Fruit fly (Drosophila melanogaster) S2 (cell line): ENCODE results near the gene Ire1.

Source experiments
- CG8478 ChIP-seq: fragments of >200 bp; optimal IDR thresholded peaks from 2 replicates; lab custom pipeline; 2018
- CTCF ChIP-seq, 2 experiments: fragments of >200 bp; optimal IDR thresholded peaks; 2 replicates each; lab custom pipeline; 2018

- TF ChIP-seq CG8478 (lab: Kevin White, UChicago) (no peak), CTCF (optimal IDR thresholded peaks at IDR 0.05; lab: Kevin White, UChicago) (peak; percentile 8 to 31)
Observed at dm6 chr3R:19860996-19861719, at the start of gene Ire1, which contains the start of gene Mrm2.
